Fruit fly (Drosophila melanogaster): ENCODE data around the gene CG14286.

DNA sequence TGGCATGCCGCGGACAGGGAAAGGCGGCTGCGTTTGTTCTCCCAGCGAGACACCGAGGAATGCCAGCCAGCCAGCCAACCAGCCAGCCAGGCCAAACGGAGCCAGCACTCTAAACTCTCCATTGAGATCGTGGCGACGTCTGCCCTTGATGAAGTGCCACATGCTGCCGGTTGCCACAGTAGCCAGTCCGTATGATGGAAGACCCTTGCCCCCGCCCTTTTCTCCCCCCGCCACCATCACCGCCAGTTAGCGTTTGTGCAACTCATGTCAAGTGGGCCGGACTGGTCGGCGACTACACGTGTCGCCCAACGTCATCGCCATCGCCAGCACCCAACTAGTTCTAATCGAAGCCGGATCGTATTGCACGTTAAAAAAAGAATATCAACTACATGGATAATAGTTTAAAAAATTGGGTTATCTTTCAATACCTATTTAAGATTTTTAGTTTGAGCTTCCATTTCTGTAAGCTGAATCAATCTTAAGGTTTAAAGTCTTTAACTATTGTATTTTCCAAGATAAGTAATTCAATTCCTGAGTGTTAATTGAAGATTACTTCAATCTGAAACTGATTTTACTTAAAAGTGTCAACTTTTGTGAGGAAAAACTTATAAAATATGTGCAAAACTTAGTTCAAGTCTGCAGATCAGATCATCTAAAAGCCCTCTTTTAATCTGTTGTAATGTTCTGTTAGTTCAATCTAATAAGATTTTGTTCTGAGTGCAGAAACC, 46.5 kb downstream of the CG14286 start:
- no peak for TF ChIP-seq psq (GFP tag; optimal IDR thresholded peaks at IDR 0.05)
- TF ChIP-seq pan (optimal IDR thresholded peaks at IDR 0.05): no peak
- no peak for TF ChIP-seq lola (GFP tag; optimal IDR thresholded peaks at IDR 0.05)
- TF ChIP-seq Hr83 (GFP tag; optimal IDR thresholded peaks at IDR 0.05; ENCODE audit: poor library complexity, severe bottlenecking): no peak
- TF ChIP-seq Myc (optimal IDR thresholded peaks at IDR 0.05): no peak
- no peak for TF ChIP-seq usp (GFP tag; optimal IDR thresholded peaks at IDR 0.05)

All from whole organism, wandering third instar larva.